Worm (Caenorhabditis elegans): ENCODE results near the gene K08E5.6.
A peak's percentile ranks its signal among the peaks of the same experiment; 100 is the strongest.

The K08E5.6 gene

DNA sequence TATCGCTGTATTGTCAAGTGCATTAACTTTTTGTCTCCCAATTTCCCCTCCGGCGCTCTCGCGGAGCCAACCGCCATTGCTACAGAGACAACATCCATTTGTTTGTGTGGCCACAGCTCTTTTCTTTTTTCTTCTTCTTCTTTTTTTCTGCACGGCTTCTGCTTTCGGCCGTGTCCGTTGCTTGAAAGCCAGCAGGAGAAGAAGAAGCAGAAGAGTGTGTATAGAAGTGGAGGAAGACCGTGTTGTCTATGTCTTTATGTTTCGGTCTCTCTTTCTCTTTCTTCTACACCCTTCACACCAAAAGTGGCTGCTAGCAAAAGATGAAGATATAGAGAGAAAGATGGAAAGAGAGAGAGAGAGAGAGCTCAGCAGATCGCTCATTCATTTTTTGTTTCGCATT is 47.0 kb downstream of the K08E5.6 start:
- TF ChIP-seq nhr-12 (tag; optimal IDR thresholded peaks at IDR 0.05) (no peak), ets-5 (GFP tag; IDR thresholded peaks at IDR 0.05) (no peak), zip-4 (GFP tag; optimal IDR thresholded peaks at IDR 0.05) (no peak), nhr-71 (tag; optimal IDR thresholded peaks at IDR 0.05) (no peak), dpl-1 (GFP tag; optimal IDR thresholded peaks at IDR 0.05) (peak in 1 of 3 experiments; percentile 21), ceh-8 (GFP tag; optimal IDR thresholded peaks at IDR 0.05) (no peak), skn-1 (tag; optimal IDR thresholded peaks at IDR 0.05) (no peak), lin-39 (tag; optimal IDR thresholded peaks at IDR 0.05) (no peak), nhr-84 (tag; optimal IDR thresholded peaks at IDR 0.05) (no peak), C34B4.2 (tag; optimal IDR thresholded peaks at IDR 0.05) (no peak), sptf-1 (tag; optimal IDR thresholded peaks at IDR 0.05) (no peak), snpc-4 (tag; optimal IDR thresholded peaks at IDR 0.05) (no peak), nhr-85 (tag) (no peak), Y116A8C.19 (tag; optimal IDR thresholded peaks at IDR 0.05; ENCODE audit: borderline replicate concordance) (no peak), mdl-1 (tag; optimal IDR thresholded peaks at IDR 0.05) (no peak), unc-86 (tag; optimal IDR thresholded peaks at IDR 0.05) (peak; percentile 13), vab-15 (tag; optimal IDR thresholded peaks at IDR 0.05) (no peak), ztf-4 (tag; optimal IDR thresholded peaks at IDR 0.05) (no peak), lin-15B (tag; optimal IDR thresholded peaks at IDR 0.05) (no peak), lin-14 (GFP tag; optimal IDR thresholded peaks at IDR 0.05) (peak; percentile 75), nhr-28 (tag; optimal IDR thresholded peaks at IDR 0.05) (no peak), ama-1 (optimal IDR thresholded peaks at IDR 0.05) (no peak), unc-62 (GFP tag; optimal IDR thresholded peaks at IDR 0.05) (no peak), mab-9 (GFP tag; IDR thresholded peaks at IDR 0.05) (no peak), mep-1 (tag; optimal IDR thresholded peaks at IDR 0.05) (no peak), xbp-1 (tag; optimal IDR thresholded peaks at IDR 0.05) (no peak), elt-2 (tag; optimal IDR thresholded peaks at IDR 0.05) (no peak), tlp-1 (tag; optimal IDR thresholded peaks at IDR 0.05) (no peak), fos-1 (tag; optimal IDR thresholded peaks at IDR 0.05) (no peak), efl-1 (optimal IDR thresholded peaks at IDR 0.05) (peak; percentile 22 to 25), efl-1 (GFP tag; optimal IDR thresholded peaks at IDR 0.05 in 1 of 2) (no peak), unc-30 (tag; optimal IDR thresholded peaks at IDR 0.05) (no peak), C16A3.4 (tag; optimal IDR thresholded peaks at IDR 0.05) (no peak), sox-4 (tag; optimal IDR thresholded peaks at IDR 0.05) (no peak), F16B12.6 (tag; optimal IDR thresholded peaks at IDR 0.05) (peak; percentile 10), isw-1 (GFP tag; IDR thresholded peaks at IDR 0.05) (no peak; the same call in 1 of the 2 replicates), lir-3 (tag; optimal IDR thresholded peaks at IDR 0.05; ENCODE audit: poor library complexity) (no peak), nhr-76 (tag; optimal IDR thresholded peaks at IDR 0.05) (no peak), zag-1 (tag; optimal IDR thresholded peaks at IDR 0.05) (no peak), efl-3 (GFP tag; optimal IDR thresholded peaks at IDR 0.05) (no peak), pag-3 (tag; optimal IDR thresholded peaks at IDR 0.05; ENCODE audit: borderline replicate concordance, insufficient read depth) (no peak), elt-3 (tag; optimal IDR thresholded peaks at IDR 0.05) (no peak), unc-130 (tag; optimal IDR thresholded peaks at IDR 0.05) (no peak), aly-2 (tag; optimal IDR thresholded peaks at IDR 0.05) (no peak), aha-1 (tag; optimal IDR thresholded peaks at IDR 0.05) (no peak), snu-23 (GFP tag; optimal IDR thresholded peaks at IDR 0.05) (no peak), ceh-82 (tag; optimal IDR thresholded peaks at IDR 0.05) (peak in 1 of 3 experiments; percentile 39), mef-2 (tag; optimal IDR thresholded peaks at IDR 0.05) (no peak), jun-1 (tag; optimal IDR thresholded peaks at IDR 0.05) (no peak), blmp-1 (tag; optimal IDR thresholded peaks at IDR 0.05) (no peak), nhr-90 (tag; optimal IDR thresholded peaks at IDR 0.05; ENCODE audit: poor library complexity) (no peak), fkh-8 (tag; optimal IDR thresholded peaks at IDR 0.05) (peak; percentile 49), tbx-2 (tag; optimal IDR thresholded peaks at IDR 0.05) (no peak), fkh-10 (GFP tag; optimal IDR thresholded peaks at IDR 0.05) (peak; percentile 59), alr-1 (tag; optimal IDR thresholded peaks at IDR 0.05; ENCODE audit: borderline replicate concordance) (no peak)

All from whole organism, L1 larva.